Worm (Caenorhabditis elegans) whole organism, L1 larva: ENCODE results near the gene R07A4.2.

ENCODE experiments used
- C16A3.4 ChIP-seq: fragments of 150-350 bp; optimal IDR thresholded peaks from 2 replicates; lab custom pipeline; 2014; ENCODE audit warnings: missing biosample characterization, missing genetic modification characterization
- C34B4.2 ChIP-seq: sonication (generic microtip); optimal IDR thresholded peaks from 2 replicates; lab custom pipeline; 2017; ENCODE audit warnings: mild to moderate bottlenecking, missing genetic modification characterization, missing compliant biosample characterization
- F16B12.6 ChIP-seq: fragments of 150-350 bp; optimal IDR thresholded peaks from 2 replicates; lab custom pipeline; 2014; ENCODE audit warnings: missing biosample characterization, missing genetic modification characterization
- ceh-8 ChIP-seq: fragments of 200-800 bp; sonication (Bioruptor generic); optimal IDR thresholded peaks from 2 replicates; lab custom pipeline; 2018; ENCODE audit warnings: mild to moderate bottlenecking, missing genetic modification characterization, moderate library complexity, missing compliant biosample characterization
- ceh-82 ChIP-seq, 3 experiments: fragments of 150-350 bp in 1 of 3; sonication (generic microtip) in 2 of 3; optimal IDR thresholded peaks; 2 replicates each; lab custom pipeline; 2014 to 2017; ENCODE audit warnings: missing biosample characterization in 3 of 3, missing genetic modification characterization in 3 of 3
- ceh-88 ChIP-seq: fragments of 200-800 bp; sonication (Bioruptor generic); IDR thresholded peaks from 2 replicates; pipeline ENCODE4 v1.3.6; 2022; ENCODE audit warnings: missing genetic modification characterization, missing compliant biosample characterization
- dsc-1 ChIP-seq: sonication (generic microtip); optimal IDR thresholded peaks from 2 replicates; lab custom pipeline; 2016; ENCODE audit warnings: mild to moderate bottlenecking, missing genetic modification characterization, missing compliant biosample characterization
- efl-1 ChIP-seq, 4 experiments: fragments of 150-350 bp; optimal IDR thresholded peaks in 3 of 4; peaks in 1 of 4; 1 replicate in 1 of 4; 2 replicates in 3 of 4; lab custom pipeline; 2014; ENCODE audit warnings: missing biosample characterization in 2 of 4, missing genetic modification characterization in 2 of 4, missing genetic modification reagents in 2 of 4
- egl-27 ChIP-seq, 2 experiments: fragments of 150-350 bp in 1 of 2; sonication (generic microtip); optimal IDR thresholded peaks; 3 replicates each; lab custom pipeline; 2017 to 2018; ENCODE audit warnings: missing biosample characterization in 2 of 2, missing genetic modification characterization in 2 of 2, missing genetic modification reagents in 2 of 2
- elt-2 ChIP-seq: sonication (generic microtip); optimal IDR thresholded peaks from 2 replicates; lab custom pipeline; 2016; ENCODE audit warnings: missing genetic modification characterization, mild to moderate bottlenecking, inconsistent platforms, missing compliant biosample characterization, missing genetic modification reagents
- fkh-10 ChIP-seq: sonication (generic microtip); optimal IDR thresholded peaks from 2 replicates; lab custom pipeline; 2017; ENCODE audit warnings: missing biosample characterization, missing genetic modification reagents, missing genetic modification characterization
- fkh-4 ChIP-seq: sonication (generic microtip); optimal IDR thresholded peaks from 2 replicates; lab custom pipeline; 2016; ENCODE audit warnings: missing compliant biosample characterization, missing genetic modification characterization, borderline replicate concordance
- fkh-8 ChIP-seq: sonication (generic microtip); optimal IDR thresholded peaks from 2 replicates; lab custom pipeline; 2016; ENCODE audit warnings: mild to moderate bottlenecking, missing genetic modification characterization, missing compliant biosample characterization
- hlh-17 ChIP-seq: fragments of 200-800 bp; sonication (Bioruptor generic); optimal IDR thresholded peaks from 2 replicates; lab custom pipeline; 2018; ENCODE audit warnings: missing genetic modification characterization, mild to moderate bottlenecking, missing compliant biosample characterization, moderate library complexity, borderline replicate concordance
- hpl-2 ChIP-seq: fragments of 150-350 bp; optimal IDR thresholded peaks from 2 replicates; lab custom pipeline; 2014; ENCODE audit warnings: missing biosample characterization, missing genetic modification reagents, missing genetic modification characterization
- irx-1 ChIP-seq: sonication (generic microtip); optimal IDR thresholded peaks from 2 replicates; lab custom pipeline; 2016; ENCODE audit warnings: missing genetic modification characterization, missing compliant biosample characterization
- isw-1 ChIP-seq: fragments of 200-800 bp; sonication (Bioruptor generic); IDR thresholded peaks from 2 replicates; pipeline ENCODE4 v1.3.6; 2022; ENCODE audit warnings: missing genetic modification characterization, missing compliant biosample characterization
- lin-13 ChIP-seq: fragments of 150-350 bp; optimal IDR thresholded peaks from 2 replicates; lab custom pipeline; 2014; ENCODE audit warnings: missing biosample characterization, missing genetic modification reagents, missing genetic modification characterization
- lin-14 ChIP-seq: fragments of 200-800 bp; sonication (Bioruptor generic); optimal IDR thresholded peaks from 2 replicates; lab custom pipeline; 2018; ENCODE audit warnings: mild to moderate bottlenecking, missing genetic modification characterization, moderate library complexity, missing compliant biosample characterization
- mep-1 ChIP-seq: fragments of 150-350 bp; optimal IDR thresholded peaks from 2 replicates; lab custom pipeline; 2014; ENCODE audit warnings: missing biosample characterization, missing genetic modification characterization
- nhr-47 ChIP-seq: sonication (generic microtip); optimal IDR thresholded peaks from 2 replicates; lab custom pipeline; 2016; ENCODE audit warnings: mild to moderate bottlenecking, missing genetic modification characterization, moderate library complexity, missing compliant biosample characterization
- nhr-76 ChIP-seq: sonication (generic microtip); optimal IDR thresholded peaks from 2 replicates; lab custom pipeline; 2017; ENCODE audit warnings: missing biosample characterization, missing genetic modification characterization
- nhr-84 ChIP-seq: sonication (generic microtip); optimal IDR thresholded peaks from 2 replicates; lab custom pipeline; 2017; ENCODE audit warnings: missing biosample characterization, missing genetic modification characterization
- nhr-85 ChIP-seq: sonication (generic microtip); peaks from one replicate; lab custom pipeline; 2016; ENCODE audit warnings: missing genetic modification characterization, inconsistent platforms, missing compliant biosample characterization
- nhr-90 ChIP-seq: sonication (generic microtip); optimal IDR thresholded peaks from 2 replicates; lab custom pipeline; 2016; ENCODE audit warnings: mild to moderate bottlenecking, missing genetic modification characterization, missing compliant biosample characterization; ENCODE audit not compliant: poor library complexity
- pag-3 ChIP-seq: sonication (generic microtip); optimal IDR thresholded peaks from 2 replicates; lab custom pipeline; 2017; ENCODE audit warnings: missing genetic modification characterization, mild to moderate bottlenecking, missing compliant biosample characterization, antibody characterized with exemption, borderline replicate concordance; ENCODE audit not compliant: insufficient read depth
- pqm-1 ChIP-seq: sonication (generic microtip); optimal IDR thresholded peaks from 3 replicates; lab custom pipeline; 2017; ENCODE audit warnings: missing biosample characterization, missing genetic modification characterization
- skn-1 ChIP-seq: fragments of 150-350 bp; optimal IDR thresholded peaks from 2 replicates; lab custom pipeline; 2014; ENCODE audit warnings: missing biosample characterization, missing genetic modification characterization
- snpc-4 ChIP-seq: fragments of 150-350 bp; optimal IDR thresholded peaks from 2 replicates; lab custom pipeline; 2014; ENCODE audit warnings: missing biosample characterization, missing genetic modification characterization
- snu-23 ChIP-seq: sonication (generic microtip); optimal IDR thresholded peaks from 2 replicates; lab custom pipeline; 2016; ENCODE audit warnings: missing genetic modification characterization, missing compliant biosample characterization
- sox-4 ChIP-seq: sonication (generic microtip); optimal IDR thresholded peaks from 2 replicates; lab custom pipeline; 2016; ENCODE audit warnings: missing genetic modification characterization, missing compliant biosample characterization
- sup-37 ChIP-seq: fragments of 200-800 bp; sonication (Bioruptor generic); optimal IDR thresholded peaks from 2 replicates; lab custom pipeline; 2018; ENCODE audit warnings: mild to moderate bottlenecking, missing genetic modification characterization, missing compliant biosample characterization
- tlp-1 ChIP-seq: fragments of 150-350 bp; optimal IDR thresholded peaks from 2 replicates; lab custom pipeline; 2014; ENCODE audit warnings: missing biosample characterization, missing genetic modification characterization
- unc-62 ChIP-seq: fragments of 150-350 bp; optimal IDR thresholded peaks from 2 replicates; lab custom pipeline; 2014; ENCODE audit warnings: missing biosample characterization, missing genetic modification reagents, missing genetic modification characterization
- unc-86 ChIP-seq: sonication (generic microtip); optimal IDR thresholded peaks from 2 replicates; lab custom pipeline; 2016; ENCODE audit warnings: missing genetic modification characterization, missing compliant biosample characterization
- unc-98 ChIP-seq: fragments of 200-800 bp; sonication (Bioruptor generic); IDR thresholded peaks from 2 replicates; pipeline ENCODE4 v1.3.6; 2022; ENCODE audit warnings: missing genetic modification characterization, missing compliant biosample characterization
- xbp-1 ChIP-seq: sonication (generic microtip); optimal IDR thresholded peaks from 2 replicates; lab custom pipeline; 2016; ENCODE audit warnings: missing genetic modification characterization, missing compliant biosample characterization

R07A4.2 gene

ce11 chrX:10731837-10732236 lies 14.5 kb downstream of the R07A4.2 start (continued):
- TF ChIP-seq elt-2 (tag; lab: Kevin White, UChicago) = no peak
- TF ChIP-seq snpc-4 (tag; lab: Kevin White, UChicago) = no peak
- no peak for TF ChIP-seq sup-37
- no peak for TF ChIP-seq pag-3 (tag; lab: Kevin White, UChicago)
- no peak for TF ChIP-seq ceh-82 (tag; optimal IDR thresholded peaks at IDR 0.05; lab: Kevin White, UChicago)
- peak; percentile 46 for TF ChIP-seq snu-23 (GFP tag; lab: Kevin White, UChicago)
- no peak for TF ChIP-seq C34B4.2 (tag; lab: Kevin White, UChicago)
- TF ChIP-seq nhr-85 (tag; lab: Kevin White, UChicago) = no peak
- peak; percentile 26 for TF ChIP-seq lin-14 (GFP tag; lab: Kevin White, UChicago)
- no peak for TF ChIP-seq nhr-76 (tag; lab: Kevin White, UChicago)
- no peak for TF ChIP-seq skn-1 (tag; lab: Kevin White, UChicago)
- TF ChIP-seq xbp-1 (tag; lab: Kevin White, UChicago) = no peak
- TF ChIP-seq nhr-84 = no peak
- no peak for TF ChIP-seq egl-27 (tag; optimal IDR thresholded peaks at IDR 0.05; lab: Kevin White, UChicago)
- TF ChIP-seq hpl-2 (GFP tag; lab: Kevin White, UChicago) = no peak
- no peak for TF ChIP-seq unc-98 (GFP tag; lab: Robert Waterston, UW)
- TF ChIP-seq fkh-10 (GFP tag; lab: Kevin White, UChicago) = no peak
- no peak for TF ChIP-seq irx-1
- no peak for TF ChIP-seq isw-1 (GFP tag; lab: Robert Waterston, UW)

- TF ChIP-seq C16A3.4 (tag; lab: Kevin White, UChicago) = no peak
- TF ChIP-seq egl-27 (tag; optimal IDR thresholded peaks at IDR 0.05; lab: Kevin White, UChicago) = no peak
- TF ChIP-seq hlh-17 (GFP tag; lab: Kevin White, UChicago) = no peak
- TF ChIP-seq lin-14 (GFP tag; lab: Kevin White, UChicago) = no peak
- TF ChIP-seq nhr-90 (tag; lab: Kevin White, UChicago) = no peak
- TF ChIP-seq ceh-8 (GFP tag; lab: Kevin White, UChicago) = no peak
- TF ChIP-seq unc-86 (tag; lab: Kevin White, UChicago) = no peak
- TF ChIP-seq sox-4 = no peak
- TF ChIP-seq fkh-4 (tag; lab: Kevin White, UChicago) = no peak
- TF ChIP-seq lin-13 (GFP tag; lab: Kevin White, UChicago) = no peak
- TF ChIP-seq isw-1 (GFP tag; lab: Robert Waterston, UW) = no peak
- no peak for TF ChIP-seq dsc-1 (tag; lab: Kevin White, UChicago)
Measured at ce11 chrX:10727696-10728095, 18.6 kb downstream of the R07A4.2 start.

ce11 chrX:10721954-10722353 lies 24.3 kb downstream of the R07A4.2 start, which contains the start of gene mbr-1:
mbr-1 (minus strand) TSS chrX:10722054.
- TF ChIP-seq fkh-8 (no peak), pqm-1 (no peak), unc-62 (GFP tag; lab: Kevin White, UChicago) (no peak), tlp-1 (tag; lab: Kevin White, UChicago) (no peak), nhr-85 (tag; lab: Kevin White, UChicago) (no peak), efl-1 (optimal IDR thresholded peaks at IDR 0.05; lab: Kevin White, UChicago) (no peak), efl-1 (GFP tag; optimal IDR thresholded peaks at IDR 0.05 in 1 of 2; lab: Kevin White, UChicago) (no peak), ceh-88 (GFP tag; lab: Robert Waterston, UW) (no peak), mep-1 (no peak), skn-1 (tag; lab: Kevin White, UChicago) (no peak), nhr-90 (tag; lab: Kevin White, UChicago) (no peak), pag-3 (tag; lab: Kevin White, UChicago) (no peak), F16B12.6 (tag; lab: Kevin White, UChicago) (no peak), nhr-47 (tag; lab: Kevin White, UChicago) (no peak)
